Fruit fly (Drosophila melanogaster): ENCODE data around the gene betaTub85D.

betaTub85D gene

DNA sequence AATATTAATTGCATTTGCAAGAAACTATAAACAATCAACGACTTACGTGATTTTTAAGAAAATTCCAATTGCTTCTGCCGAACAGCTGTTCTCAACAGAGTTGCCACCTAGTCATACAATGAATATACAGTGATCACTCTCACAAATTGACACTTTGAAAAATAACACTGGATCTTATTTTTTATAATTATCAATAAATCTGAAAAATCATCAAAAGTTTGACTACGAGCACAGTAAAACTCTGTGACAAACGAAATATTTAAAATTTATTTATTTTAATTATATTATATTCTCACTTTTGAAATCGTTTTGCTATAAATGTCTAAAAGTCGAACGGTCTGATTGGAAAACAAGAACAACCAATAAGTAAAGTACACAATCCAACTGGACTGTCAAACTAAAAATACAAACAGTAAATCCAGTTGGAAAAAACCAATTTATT is 10.1 kb downstream of the betaTub85D start, which contains the start of gene CG34117:
Gene CG34117, minus strand, starts transcription at position 103 of the 442 bp plus-strand sequence.
- no peak for TF ChIP-seq cnc (optimal IDR thresholded peaks at IDR 0.05)
- TF ChIP-seq CG12768 (GFP tag; optimal IDR thresholded peaks at IDR 0.05): peak; percentile 72
- TF ChIP-seq cic (GFP tag; optimal IDR thresholded peaks at IDR 0.05): no peak
- no peak for TF ChIP-seq kay (GFP tag; ENCODE audit: borderline replicate concordance)
- peak; percentile 76 for TF ChIP-seq CG33017 (tag; optimal IDR thresholded peaks at IDR 0.05)
- peak; percentile 34 for TF ChIP-seq Hr96 (GFP tag; optimal IDR thresholded peaks at IDR 0.05)
- peak; percentile 62 for TF ChIP-seq toe (GFP tag; optimal IDR thresholded peaks at IDR 0.05)
- TF ChIP-seq Mnt (GFP tag; optimal IDR thresholded peaks at IDR 0.05): peak; percentile 62
- TF ChIP-seq tj (GFP tag; optimal IDR thresholded peaks at IDR 0.05): peak; percentile 52
- TF ChIP-seq Crg-1 (GFP tag; optimal IDR thresholded peaks at IDR 0.05): peak; percentile 70
- TF ChIP-seq Clk (GFP tag; optimal IDR thresholded peaks at IDR 0.05): peak; percentile 5
- TF ChIP-seq CG7101 (tag; optimal IDR thresholded peaks at IDR 0.05): peak; percentile 89
- TF ChIP-seq CG11617 (GFP tag; optimal IDR thresholded peaks at IDR 0.05): peak; percentile 82
- TF ChIP-seq CG14711 (tag; optimal IDR thresholded peaks at IDR 0.05): peak; percentile 84
- peak; percentile 69 for TF ChIP-seq CG1620 (GFP tag; optimal IDR thresholded peaks at IDR 0.05)
- TF ChIP-seq pad (GFP tag; optimal IDR thresholded peaks at IDR 0.05): peak; percentile 56
- no peak for TF ChIP-seq ovo (GFP tag; optimal IDR thresholded peaks at IDR 0.05)
- peak; percentile 93 for TF ChIP-seq bab1 (GFP tag; optimal IDR thresholded peaks at IDR 0.05)
- TF ChIP-seq CG5204 (GFP tag; optimal IDR thresholded peaks at IDR 0.05): peak; percentile 52
- TF ChIP-seq CG7045 (GFP tag; optimal IDR thresholded peaks at IDR 0.05): peak; percentile 65

DNA sequence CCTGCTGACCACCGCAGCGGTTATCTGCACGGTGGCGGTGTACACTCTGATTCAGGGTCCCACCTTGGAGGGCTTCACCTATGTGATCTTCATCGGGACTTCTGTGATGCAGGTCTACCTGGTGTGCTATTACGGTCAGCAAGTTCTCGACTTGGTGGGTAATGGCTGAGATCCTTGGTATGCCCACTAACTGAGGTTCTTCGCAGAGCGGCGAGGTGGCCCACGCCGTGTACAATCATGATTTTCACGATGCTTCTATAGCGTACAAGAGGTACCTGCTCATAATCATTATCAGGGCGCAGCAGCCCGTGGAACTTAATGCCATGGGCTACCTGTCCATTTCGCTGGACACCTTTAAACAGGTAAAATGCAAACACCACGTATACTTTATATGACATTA is 11.0 kb downstream of the betaTub85D start:
- TF ChIP-seq pad (GFP tag; optimal IDR thresholded peaks at IDR 0.05) (no peak), cnc (optimal IDR thresholded peaks at IDR 0.05) (no peak)

DNA sequence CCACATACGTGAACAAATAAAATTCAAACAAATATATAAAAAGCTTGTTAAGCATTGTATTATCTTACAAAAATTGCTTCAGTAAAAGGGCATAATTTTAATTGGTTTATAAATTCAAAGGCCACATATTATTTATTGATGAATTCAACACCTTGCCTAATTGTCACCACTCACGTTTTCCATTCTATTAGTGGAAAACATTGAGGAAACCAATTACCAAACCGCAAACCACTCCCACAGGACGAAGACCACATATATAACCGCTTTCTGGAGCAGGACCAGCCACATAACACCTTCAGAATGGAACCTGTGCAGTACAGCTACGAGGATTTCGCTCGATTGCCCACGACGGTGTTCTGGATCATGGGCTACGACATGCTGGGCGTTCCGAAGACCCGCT is 12.2 kb downstream of the betaTub85D start, which contains the start of gene Or85f:
Gene Or85f, plus strand, starts transcription at position 301 of the 400 bp plus-strand sequence.
- TF ChIP-seq kay (GFP tag; ENCODE audit: borderline replicate concordance) (no peak), toe (GFP tag; optimal IDR thresholded peaks at IDR 0.05) (no peak), Crg-1 (GFP tag; optimal IDR thresholded peaks at IDR 0.05) (no peak), tj (GFP tag; optimal IDR thresholded peaks at IDR 0.05) (no peak), CG1620 (GFP tag; optimal IDR thresholded peaks at IDR 0.05) (no peak), Mnt (GFP tag; optimal IDR thresholded peaks at IDR 0.05) (no peak), CG11617 (GFP tag; optimal IDR thresholded peaks at IDR 0.05) (no peak), cic (GFP tag; optimal IDR thresholded peaks at IDR 0.05) (no peak)

DNA sequence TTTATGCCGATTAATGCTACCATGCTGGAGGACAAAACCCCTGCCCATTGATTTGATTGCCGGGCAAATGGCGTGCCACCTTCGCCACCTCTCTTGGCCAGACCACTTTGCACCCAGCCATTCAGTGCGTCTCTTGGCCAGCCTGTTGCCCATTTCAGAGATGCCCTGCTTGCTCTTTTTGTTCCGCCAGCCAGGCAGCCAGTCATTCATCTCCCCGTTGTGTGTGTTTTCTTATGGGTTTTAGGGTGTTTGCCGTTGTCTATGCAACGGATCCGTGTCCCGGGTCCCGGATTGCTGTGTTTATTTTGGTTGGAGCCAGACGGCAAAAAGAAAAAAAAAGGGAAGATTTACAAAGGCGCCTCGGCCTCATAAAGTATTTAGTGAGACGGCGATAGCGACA is 14.1 kb downstream of the betaTub85D start:
- TF ChIP-seq cnc (optimal IDR thresholded peaks at IDR 0.05) (no peak), pad (GFP tag; optimal IDR thresholded peaks at IDR 0.05) (no peak), tj (GFP tag; optimal IDR thresholded peaks at IDR 0.05) (no peak), kay (GFP tag; ENCODE audit: borderline replicate concordance) (no peak), cic (GFP tag; optimal IDR thresholded peaks at IDR 0.05) (no peak), CG5204 (GFP tag; optimal IDR thresholded peaks at IDR 0.05) (no peak), Crg-1 (GFP tag; optimal IDR thresholded peaks at IDR 0.05) (no peak), bab1 (GFP tag; optimal IDR thresholded peaks at IDR 0.05) (no peak), Hr96 (GFP tag; optimal IDR thresholded peaks at IDR 0.05) (no peak), CG1620 (GFP tag; optimal IDR thresholded peaks at IDR 0.05) (no peak), ovo (GFP tag; optimal IDR thresholded peaks at IDR 0.05) (no peak), toe (GFP tag; optimal IDR thresholded peaks at IDR 0.05) (no peak), CG14711 (tag; optimal IDR thresholded peaks at IDR 0.05) (no peak), CG7101 (tag; optimal IDR thresholded peaks at IDR 0.05) (no peak)

DNA sequence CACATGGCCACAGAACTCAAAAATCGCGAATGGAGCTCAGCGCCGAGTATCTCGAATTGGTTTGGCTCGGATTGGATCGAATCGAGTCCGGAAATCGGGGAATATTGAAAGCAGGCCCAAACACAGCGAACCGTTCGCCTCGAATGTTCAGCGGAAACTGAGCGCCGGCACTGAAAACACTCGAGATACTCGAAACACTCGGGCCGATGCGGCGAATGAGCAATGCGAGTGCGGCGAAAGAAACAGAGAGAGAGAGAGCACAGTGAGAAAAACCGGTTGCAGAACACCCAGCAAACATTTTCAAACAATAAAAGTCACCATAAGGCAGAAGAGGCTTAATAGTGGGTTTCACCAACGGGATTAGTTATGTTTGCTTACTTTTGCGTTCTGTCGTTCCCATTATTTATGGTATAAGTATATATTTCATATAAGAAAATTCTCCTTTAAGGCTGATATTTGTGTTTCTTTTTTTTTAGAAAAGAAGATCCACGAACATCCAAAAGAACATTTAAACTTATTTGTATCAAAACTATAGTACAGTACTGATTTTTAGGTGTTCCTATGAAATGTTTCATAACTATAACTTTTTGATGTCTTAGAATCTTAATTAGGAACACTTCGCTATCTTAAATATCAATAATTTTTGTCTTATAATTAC is 15.6 kb downstream of the betaTub85D start, which contains the start of gene FER:
Gene FER, minus strand, starts transcription at position 162 of the 658 bp plus-strand sequence.
- TF ChIP-seq Mnt (GFP tag; optimal IDR thresholded peaks at IDR 0.05) (peak; percentile 60), CG7045 (GFP tag; optimal IDR thresholded peaks at IDR 0.05) (peak; percentile 28), tj (GFP tag; optimal IDR thresholded peaks at IDR 0.05) (peak; percentile 45), ovo (GFP tag; optimal IDR thresholded peaks at IDR 0.05) (no peak), CG1620 (GFP tag; optimal IDR thresholded peaks at IDR 0.05) (peak; percentile 14), kay (GFP tag; ENCODE audit: borderline replicate concordance) (no peak), CG33017 (tag; optimal IDR thresholded peaks at IDR 0.05) (peak; percentile 26), bab1 (GFP tag; optimal IDR thresholded peaks at IDR 0.05) (peak; percentile 22), Hr96 (GFP tag; optimal IDR thresholded peaks at IDR 0.05) (peak; percentile 35), CG5204 (GFP tag; optimal IDR thresholded peaks at IDR 0.05) (no peak), Clk (GFP tag; optimal IDR thresholded peaks at IDR 0.05) (no peak), CG11617 (GFP tag; optimal IDR thresholded peaks at IDR 0.05) (peak; percentile 25), toe (GFP tag; optimal IDR thresholded peaks at IDR 0.05) (peak; percentile 25), cnc (optimal IDR thresholded peaks at IDR 0.05) (no peak), Crg-1 (GFP tag; optimal IDR thresholded peaks at IDR 0.05) (no peak), CG12768 (GFP tag; optimal IDR thresholded peaks at IDR 0.05) (peak; percentile 36), CG14711 (tag; optimal IDR thresholded peaks at IDR 0.05) (no peak), cic (GFP tag; optimal IDR thresholded peaks at IDR 0.05) (no peak), pad (GFP tag; optimal IDR thresholded peaks at IDR 0.05) (no peak), CG7101 (tag; optimal IDR thresholded peaks at IDR 0.05) (peak; percentile 28)

DNA sequence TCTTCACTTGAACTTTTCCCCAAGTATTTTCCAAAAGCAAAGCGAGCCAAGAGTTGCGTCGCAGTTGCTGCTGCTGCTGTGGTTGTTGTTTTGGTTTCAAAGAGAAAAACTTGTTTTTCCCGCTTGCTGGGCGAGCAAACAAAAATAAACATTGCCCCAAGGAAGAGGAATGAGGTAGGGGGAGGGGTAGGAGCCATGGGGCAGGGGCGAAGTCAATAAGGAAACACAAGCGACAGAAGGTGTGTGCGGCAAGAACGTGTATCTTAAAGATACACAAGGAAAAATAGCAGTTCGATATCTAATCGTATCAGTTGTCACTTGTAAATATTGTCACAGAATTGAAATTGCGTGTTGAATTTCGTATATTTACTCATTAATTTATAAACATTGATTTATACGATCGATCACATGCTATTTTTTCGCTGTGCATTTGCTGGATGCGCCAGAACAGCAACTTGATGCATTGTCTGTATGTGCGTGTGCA is 16.5 kb downstream of the betaTub85D start:
- no peak for TF ChIP-seq ovo (GFP tag; optimal IDR thresholded peaks at IDR 0.05)
- no peak for TF ChIP-seq toe (GFP tag; optimal IDR thresholded peaks at IDR 0.05)
- no peak for TF ChIP-seq bab1 (GFP tag; optimal IDR thresholded peaks at IDR 0.05)
- TF ChIP-seq CG11617 (GFP tag; optimal IDR thresholded peaks at IDR 0.05): no peak
- TF ChIP-seq CG12768 (GFP tag; optimal IDR thresholded peaks at IDR 0.05): no peak
- TF ChIP-seq CG14711 (tag; optimal IDR thresholded peaks at IDR 0.05): peak; percentile 29

Data from whole organism, adult.